Fruit fly (Drosophila melanogaster) whole organism, prepupa: ENCODE measurements around the gene BBIP1.

Experiments
- Blimp-1 ChIP-seq: fragments of 200-800 bp; sonication (Bioruptor generic); optimal IDR thresholded peaks from 3 replicates; lab custom pipeline; 2017; ENCODE audit warnings: missing biosample characterization, missing genetic modification characterization, mild to moderate bottlenecking, moderate library complexity, missing genetic modification reagents
- CG11762 ChIP-seq: fragments of 200-800 bp; sonication (Bioruptor generic); optimal IDR thresholded peaks from 3 replicates; lab custom pipeline; 2016; ENCODE audit warnings: missing biosample characterization, missing genetic modification characterization; ENCODE audit not compliant: insufficient read depth
- CG11902 ChIP-seq: fragments of 200-800 bp; sonication (Bioruptor generic); optimal IDR thresholded peaks from 3 replicates; lab custom pipeline; 2016; ENCODE audit warnings: missing biosample characterization, missing genetic modification characterization
- CG15336 ChIP-seq: fragments of 200-800 bp; sonication (Bioruptor generic); IDR thresholded peaks from 2 replicates; pipeline ENCODE4 v1.3.6; 2022; ENCODE audit warnings: missing biosample characterization, missing genetic modification characterization
- CG1621 ChIP-seq: fragments of 200-800 bp; sonication (Bioruptor generic); optimal IDR thresholded peaks from 3 replicates; lab custom pipeline; 2018; ENCODE audit warnings: missing biosample characterization, mild to moderate bottlenecking, missing genetic modification characterization
- CG16779 ChIP-seq: fragments of 200-800 bp; sonication (Bioruptor generic); optimal IDR thresholded peaks from 3 replicates; lab custom pipeline; 2017; ENCODE audit warnings: missing biosample characterization, mild to moderate bottlenecking, missing genetic modification characterization
- CG3032 ChIP-seq: fragments of 200-800 bp; optimal IDR thresholded peaks from 2 replicates; lab custom pipeline; 2019; ENCODE audit warnings: missing biosample characterization, mild to moderate bottlenecking, missing genetic modification characterization, moderate library complexity
- CG32006 ChIP-seq: fragments of 200-800 bp; sonication (Bioruptor generic); optimal IDR thresholded peaks from 3 replicates; lab custom pipeline; 2017; ENCODE audit warnings: missing biosample characterization, mild to moderate bottlenecking, missing genetic modification characterization
- CG3919 ChIP-seq: fragments of 200-800 bp; sonication (Bioruptor generic); optimal IDR thresholded peaks from 3 replicates; lab custom pipeline; 2016; ENCODE audit warnings: missing biosample characterization, missing genetic modification characterization
- CG4318 ChIP-seq: fragments of 200-800 bp; sonication (Bioruptor generic); optimal IDR thresholded peaks from 3 replicates; lab custom pipeline; 2017; ENCODE audit warnings: missing biosample characterization, mild to moderate bottlenecking, missing genetic modification characterization
- CG6163 ChIP-seq: fragments of 200-800 bp; sonication (Bioruptor generic); IDR thresholded peaks from 3 replicates; pipeline ENCODE4 v1.3.6; 2022; ENCODE audit warnings: missing biosample characterization, missing genetic modification characterization
- CG6276 ChIP-seq: fragments of 200-800 bp; sonication (Bioruptor generic); optimal IDR thresholded peaks from 2 replicates; lab custom pipeline; 2017; ENCODE audit warnings: missing biosample characterization, mild to moderate bottlenecking, missing genetic modification characterization
- CG6808 ChIP-seq: fragments of 200-800 bp; sonication (Bioruptor generic); optimal IDR thresholded peaks from 3 replicates; lab custom pipeline; 2017; ENCODE audit warnings: missing biosample characterization, missing genetic modification characterization, mild to moderate bottlenecking, moderate library complexity, missing genetic modification reagents
- CG6854 ChIP-seq: fragments of 200-800 bp; sonication (Bioruptor generic); optimal IDR thresholded peaks from 2 replicates; lab custom pipeline; 2017; ENCODE audit warnings: missing biosample characterization, mild to moderate bottlenecking, missing genetic modification characterization
- CG7368 ChIP-seq: fragments of 200-800 bp; sonication (Bioruptor generic); optimal IDR thresholded peaks from 3 replicates; lab custom pipeline; 2016; ENCODE audit warnings: missing biosample characterization, missing genetic modification characterization
- CG8119 ChIP-seq: fragments of 200-800 bp; sonication (Bioruptor generic); IDR thresholded peaks from 3 replicates; pipeline ENCODE4 v1.3.6; 2022; ENCODE audit warnings: missing biosample characterization, missing genetic modification characterization
- CG8319 ChIP-seq: fragments of 200-800 bp; sonication (Bioruptor generic); optimal IDR thresholded peaks from 3 replicates; lab custom pipeline; 2016; ENCODE audit warnings: missing biosample characterization, missing genetic modification characterization
- CG9139 ChIP-seq: fragments of 200-800 bp; sonication (Bioruptor generic); optimal IDR thresholded peaks from 3 replicates; lab custom pipeline; 2017; ENCODE audit warnings: missing biosample characterization, mild to moderate bottlenecking, missing genetic modification characterization
- Eip75B ChIP-seq: fragments of 200-800 bp; sonication (Bioruptor generic); optimal IDR thresholded peaks from 3 replicates; lab custom pipeline; 2016; ENCODE audit warnings: missing biosample characterization, missing genetic modification characterization
- Eip78C ChIP-seq: fragments of 200-800 bp; sonication (Bioruptor generic); peaks from one replicate; lab custom pipeline; 2016; ENCODE audit warnings: missing biosample characterization, missing genetic modification characterization
- Eip93F ChIP-seq: fragments of 200-800 bp; sonication (Bioruptor generic); optimal IDR thresholded peaks from 2 replicates; lab custom pipeline; 2016; ENCODE audit warnings: missing biosample characterization, mild to moderate bottlenecking, missing genetic modification characterization
- Ets21C ChIP-seq: fragments of 200-800 bp; sonication (Bioruptor generic); optimal IDR thresholded peaks from 3 replicates; lab custom pipeline; 2016; ENCODE audit warnings: missing biosample characterization, missing genetic modification characterization
- Ets96B ChIP-seq: fragments of 200-800 bp; optimal IDR thresholded peaks from 2 replicates; lab custom pipeline; 2019; ENCODE audit warnings: missing biosample characterization, mild to moderate bottlenecking, missing genetic modification characterization, moderate library complexity
- Hr38 ChIP-seq: sonication (Bioruptor generic); optimal IDR thresholded peaks from 2 replicates; lab custom pipeline; 2016; ENCODE audit warnings: missing biosample characterization, missing genetic modification characterization
- Hr39 ChIP-seq: fragments of 200-800 bp; sonication (Bioruptor generic); optimal IDR thresholded peaks from 2 replicates; lab custom pipeline; 2016; ENCODE audit warnings: missing biosample characterization, missing genetic modification characterization
- Hr4 ChIP-seq: fragments of 200-800 bp; sonication (Bioruptor generic); optimal IDR thresholded peaks from 3 replicates; lab custom pipeline; 2016; ENCODE audit warnings: missing biosample characterization, missing genetic modification characterization
- Lpt ChIP-seq: fragments of 200-800 bp; sonication (Bioruptor generic); optimal IDR thresholded peaks from 3 replicates; lab custom pipeline; 2016; ENCODE audit warnings: missing biosample characterization, missing genetic modification characterization
- OdsH ChIP-seq: fragments of 200-800 bp; sonication (Bioruptor generic); optimal IDR thresholded peaks from 3 replicates; lab custom pipeline; 2016; ENCODE audit warnings: missing biosample characterization, missing genetic modification characterization
- Smox ChIP-seq: fragments of 200-800 bp; sonication (Bioruptor generic); optimal IDR thresholded peaks from 3 replicates; lab custom pipeline; 2016; ENCODE audit warnings: missing biosample characterization, missing genetic modification characterization
- Sox102F ChIP-seq: fragments of 200-800 bp; sonication (Bioruptor generic); optimal IDR thresholded peaks from 2 replicates; lab custom pipeline; 2016; ENCODE audit warnings: missing biosample characterization, mild to moderate bottlenecking, missing genetic modification characterization
- Sox14 ChIP-seq: fragments of 200-800 bp; sonication (Bioruptor generic); optimal IDR thresholded peaks from 3 replicates; lab custom pipeline; 2016; ENCODE audit warnings: missing biosample characterization, missing genetic modification characterization
- Sox15 ChIP-seq: fragments of 200-800 bp; sonication (Bioruptor generic); optimal IDR thresholded peaks from 3 replicates; lab custom pipeline; 2016; ENCODE audit warnings: missing biosample characterization, missing genetic modification characterization
- achi ChIP-seq: fragments of 200-800 bp; sonication (Bioruptor generic); optimal IDR thresholded peaks from 3 replicates; lab custom pipeline; 2016; ENCODE audit warnings: missing biosample characterization, missing genetic modification characterization
- acj6 ChIP-seq: fragments of 200-800 bp; sonication (Bioruptor generic); optimal IDR thresholded peaks from 3 replicates; lab custom pipeline; 2016; ENCODE audit warnings: missing biosample characterization, missing genetic modification characterization
- cyc ChIP-seq: fragments of 200-800 bp; sonication (Bioruptor generic); optimal IDR thresholded peaks from 3 replicates; lab custom pipeline; 2016; ENCODE audit warnings: missing biosample characterization, missing genetic modification characterization
- dac ChIP-seq: fragments of 200-800 bp; sonication (Bioruptor generic); optimal IDR thresholded peaks from 2 replicates; lab custom pipeline; 2017; ENCODE audit warnings: missing biosample characterization, mild to moderate bottlenecking, missing genetic modification characterization
- dsx ChIP-seq: fragments of 200-800 bp; optimal IDR thresholded peaks from 3 replicates; lab custom pipeline; 2019; ENCODE audit warnings: missing biosample characterization, mild to moderate bottlenecking, missing genetic modification characterization, moderate library complexity; ENCODE audit not compliant: poor library complexity, severe bottlenecking
- eg ChIP-seq: fragments of 200-800 bp; sonication (Bioruptor generic); IDR thresholded peaks from 3 replicates; pipeline ENCODE4 v1.3.6; 2022; ENCODE audit warnings: missing biosample characterization, missing genetic modification characterization
- fd59A ChIP-seq: fragments of 200-800 bp; sonication (Bioruptor generic); optimal IDR thresholded peaks from 2 replicates; lab custom pipeline; 2017; ENCODE audit warnings: missing biosample characterization, mild to moderate bottlenecking, missing genetic modification characterization, missing genetic modification reagents
- fkh ChIP-seq: fragments of 200-800 bp; sonication (Bioruptor generic); optimal IDR thresholded peaks from 3 replicates; lab custom pipeline; 2017; ENCODE audit warnings: missing biosample characterization, mild to moderate bottlenecking, missing genetic modification characterization, moderate library complexity
- lz ChIP-seq: fragments of 200-800 bp; sonication (Bioruptor generic); optimal IDR thresholded peaks from 3 replicates; lab custom pipeline; 2016; ENCODE audit warnings: missing biosample characterization, missing genetic modification characterization
- net ChIP-seq: fragments of 200-800 bp; sonication (Bioruptor generic); optimal IDR thresholded peaks from 3 replicates; lab custom pipeline; 2016; ENCODE audit warnings: missing biosample characterization, missing genetic modification characterization
- pdm3 ChIP-seq: fragments of 200-800 bp; sonication (Bioruptor generic); optimal IDR thresholded peaks from 3 replicates; lab custom pipeline; 2016; ENCODE audit warnings: missing biosample characterization, missing genetic modification characterization
- salr ChIP-seq, 2 experiments: fragments of 200-800 bp; sonication (Bioruptor generic); optimal IDR thresholded peaks; 3 replicates each; lab custom pipeline; 2016 to 2018; ENCODE audit warnings: missing biosample characterization in 2 of 2, missing genetic modification characterization in 2 of 2, mild to moderate bottlenecking in 1 of 2
- ss ChIP-seq, 2 experiments: fragments of 200-800 bp; sonication (Bioruptor generic); optimal IDR thresholded peaks; 2 replicates in 1 of 2; 3 replicates in 1 of 2; lab custom pipeline; 2017 to 2018; ENCODE audit warnings: mild to moderate bottlenecking in 2 of 2, missing biosample characterization in 2 of 2, missing genetic modification characterization in 2 of 2, moderate library complexity in 1 of 2
- topi ChIP-seq: fragments of 200-800 bp; sonication (Bioruptor generic); optimal IDR thresholded peaks from 3 replicates; lab custom pipeline; 2016; ENCODE audit warnings: missing biosample characterization, missing genetic modification characterization
- vri ChIP-seq: fragments of 200-800 bp; sonication (Bioruptor generic); optimal IDR thresholded peaks from 3 replicates; lab custom pipeline; 2016; ENCODE audit warnings: missing biosample characterization, mild to moderate bottlenecking, missing genetic modification characterization

Gene BBIP1

dm6 chr3R:9418373-9419299 is 14.5 kb downstream of the BBIP1 start:
- peak; percentile 9 for TF ChIP-seq fkh
- TF ChIP-seq Eip78C (GFP tag; lab: Kevin White, UChicago) = peak; percentile 82
- no peak for TF ChIP-seq OdsH (GFP tag; lab: Kevin White, UChicago)
- no peak for TF ChIP-seq Hr39 (GFP tag; lab: Kevin White, UChicago)
- TF ChIP-seq vri (GFP tag; lab: Kevin White, UChicago) = peak; percentile 64
- TF ChIP-seq CG6276 (GFP tag; lab: Kevin White, UChicago) = no peak
- peak; percentile 32 for TF ChIP-seq Eip93F (GFP tag; lab: Kevin White, UChicago)
- no peak for TF ChIP-seq Ets21C (GFP tag; lab: Kevin White, UChicago)
- TF ChIP-seq, all 60 proteins: peak for 4

dm6 chr3R:9419300-9419652 is 15.1 kb downstream of the BBIP1 start:
- TF ChIP-seq Sox15 (no peak), CG15336 (GFP tag; lab: Robert Waterston, UW) (no peak), topi (GFP tag; lab: Kevin White, UChicago) (no peak), Eip93F (GFP tag; lab: Kevin White, UChicago) (no peak), CG1621 (tag; lab: Kevin White, UChicago) (no peak), Eip75B (peak; percentile 14), Hr38 (no peak), CG32006 (GFP tag; lab: Kevin White, UChicago) (no peak), CG6163 (GFP tag; lab: Robert Waterston, UW) (no peak), CG3032 (no peak), CG16779 (tag; lab: Kevin White, UChicago) (peak; percentile 49), fkh (no peak), eg (GFP tag; lab: Robert Waterston, UW) (no peak), Smox (no peak), CG8119 (GFP tag; lab: Robert Waterston, UW) (no peak), CG6808 (GFP tag; lab: Kevin White, UChicago) (no peak), dsx (GFP tag; lab: Kevin White, UChicago) (peak; percentile 11), fd59A (GFP tag; lab: Kevin White, UChicago) (no peak), Eip78C (GFP tag; lab: Kevin White, UChicago) (peak; percentile 74), Hr4 (GFP tag; lab: Kevin White, UChicago) (no peak), CG6276 (GFP tag; lab: Kevin White, UChicago) (no peak), CG8319 (GFP tag; lab: Kevin White, UChicago) (no peak), Blimp-1 (no peak), Sox14 (GFP tag; lab: Kevin White, UChicago) (peak; percentile 76), Ets21C (GFP tag; lab: Kevin White, UChicago) (no peak), pdm3 (GFP tag; lab: Kevin White, UChicago) (no peak), achi (GFP tag; lab: Kevin White, UChicago) (no peak), vri (GFP tag; lab: Kevin White, UChicago) (peak; percentile 65), cyc (GFP tag; lab: Kevin White, UChicago) (no peak), Ets96B (tag; lab: Kevin White, UChicago) (no peak), CG7368 (GFP tag; lab: Kevin White, UChicago) (no peak), CG4318 (no peak), salr (GFP tag; optimal IDR thresholded peaks at IDR 0.05; lab: Kevin White, UChicago) (no peak), acj6 (no peak), Lpt (GFP tag; lab: Kevin White, UChicago) (peak; percentile 19), CG11762 (GFP tag; lab: Kevin White, UChicago) (no peak), dac (peak; percentile 9), ss (GFP tag; optimal IDR thresholded peaks at IDR 0.05; lab: Kevin White, UChicago) (no peak), Sox102F (peak; percentile 34), CG3919 (GFP tag; lab: Kevin White, UChicago) (peak; percentile 3), CG9139 (GFP tag; lab: Kevin White, UChicago) (no peak), lz (no peak), CG6854 (GFP tag; lab: Kevin White, UChicago) (peak; percentile 62), net (GFP tag; lab: Kevin White, UChicago) (peak; percentile 26), OdsH (GFP tag; lab: Kevin White, UChicago) (no peak), CG11902 (GFP tag; lab: Kevin White, UChicago) (no peak)
